Worm (Caenorhabditis elegans) whole organism, L1 larva: ENCODE results near the gene F47B8.4.

Source experiments
- F16B12.6 ChIP-seq: fragments of 150-350 bp; optimal IDR thresholded peaks from 2 replicates; lab custom pipeline; 2014; ENCODE audit warnings: missing biosample characterization, missing genetic modification characterization
- Y116A8C.19 ChIP-seq: sonication (generic microtip); optimal IDR thresholded peaks from 2 replicates; lab custom pipeline; 2016; ENCODE audit warnings: missing compliant biosample characterization, missing genetic modification characterization, borderline replicate concordance
- aha-1 ChIP-seq: fragments of 150-350 bp; optimal IDR thresholded peaks from 2 replicates; lab custom pipeline; 2014; ENCODE audit warnings: missing biosample characterization, missing genetic modification characterization
- alr-1 ChIP-seq: fragments of 200-800 bp; sonication (Bioruptor generic); optimal IDR thresholded peaks from 2 replicates; lab custom pipeline; 2018; ENCODE audit warnings: borderline replicate concordance, mild to moderate bottlenecking, missing genetic modification characterization, missing compliant biosample characterization
- ama-1 ChIP-seq: fragments of 150-350 bp; optimal IDR thresholded peaks from 2 replicates; lab custom pipeline; 2014
- blmp-1 ChIP-seq: fragments of 150-350 bp; optimal IDR thresholded peaks from 2 replicates; lab custom pipeline; 2014; ENCODE audit warnings: missing biosample characterization, missing genetic modification characterization
- ceh-63 ChIP-seq: fragments of 200-800 bp; sonication (Bioruptor generic); optimal IDR thresholded peaks from 2 replicates; lab custom pipeline; 2018; ENCODE audit warnings: mild to moderate bottlenecking, missing genetic modification characterization, missing compliant biosample characterization
- ceh-8 ChIP-seq: fragments of 200-800 bp; sonication (Bioruptor generic); optimal IDR thresholded peaks from 2 replicates; lab custom pipeline; 2018; ENCODE audit warnings: mild to moderate bottlenecking, missing genetic modification characterization, moderate library complexity, missing compliant biosample characterization
- ceh-90 ChIP-seq: sonication (generic microtip); optimal IDR thresholded peaks from 2 replicates; lab custom pipeline; 2016; ENCODE audit warnings: missing genetic modification characterization, missing compliant biosample characterization
- efl-1 ChIP-seq, 4 experiments: fragments of 150-350 bp; optimal IDR thresholded peaks in 3 of 4; peaks in 1 of 4; 1 replicate in 1 of 4; 2 replicates in 3 of 4; lab custom pipeline; 2014; ENCODE audit warnings: missing biosample characterization in 2 of 4, missing genetic modification characterization in 2 of 4, missing genetic modification reagents in 2 of 4
- egl-13 ChIP-seq: sonication (generic microtip); optimal IDR thresholded peaks from 2 replicates; lab custom pipeline; 2016; ENCODE audit warnings: missing genotype, missing genetic modification reagents, missing genetic modification characterization, missing compliant biosample characterization
- elt-3 ChIP-seq, 6 experiments: fragments of 150-350 bp in 1 of 6; sonication (generic microtip); optimal IDR thresholded peaks; 2 replicates each; lab custom pipeline; 2017 to 2018; ENCODE audit warnings: missing biosample characterization in 6 of 6, missing genetic modification characterization in 6 of 6, inconsistent platforms in 1 of 6
- fkh-8 ChIP-seq: sonication (generic microtip); optimal IDR thresholded peaks from 2 replicates; lab custom pipeline; 2016; ENCODE audit warnings: mild to moderate bottlenecking, missing genetic modification characterization, missing compliant biosample characterization
- fos-1 ChIP-seq: fragments of 150-350 bp; optimal IDR thresholded peaks from 2 replicates; lab custom pipeline; 2014; ENCODE audit warnings: missing biosample characterization, missing genetic modification characterization
- isw-1 ChIP-seq: fragments of 200-800 bp; sonication (Bioruptor generic); IDR thresholded peaks from 2 replicates; pipeline ENCODE4 v1.3.6; 2022; ENCODE audit warnings: missing genetic modification characterization, missing compliant biosample characterization
- jun-1 ChIP-seq: fragments of 150-350 bp; optimal IDR thresholded peaks from 2 replicates; lab custom pipeline; 2014; ENCODE audit warnings: missing biosample characterization, missing genetic modification reagents, missing genetic modification characterization
- lin-14 ChIP-seq: fragments of 200-800 bp; sonication (Bioruptor generic); optimal IDR thresholded peaks from 2 replicates; lab custom pipeline; 2018; ENCODE audit warnings: mild to moderate bottlenecking, missing genetic modification characterization, moderate library complexity, missing compliant biosample characterization
- lin-39 ChIP-seq: fragments of 150-350 bp; optimal IDR thresholded peaks from 2 replicates; lab custom pipeline; 2014; ENCODE audit warnings: missing biosample characterization, missing genetic modification reagents, missing genetic modification characterization
- lir-3 ChIP-seq: sonication (generic microtip); optimal IDR thresholded peaks from 2 replicates; lab custom pipeline; 2016; ENCODE audit warnings: mild to moderate bottlenecking, missing genetic modification characterization, moderate library complexity, missing compliant biosample characterization; ENCODE audit not compliant: poor library complexity
- lsy-2 ChIP-seq, 2 experiments: fragments of 150-350 bp; optimal IDR thresholded peaks; 2 replicates each; lab custom pipeline; 2014; ENCODE audit warnings: missing biosample characterization in 2 of 2, missing genetic modification characterization in 2 of 2
- mep-1 ChIP-seq: fragments of 150-350 bp; optimal IDR thresholded peaks from 2 replicates; lab custom pipeline; 2014; ENCODE audit warnings: missing biosample characterization, missing genetic modification characterization
- nhr-12 ChIP-seq: sonication (generic microtip); optimal IDR thresholded peaks from 2 replicates; lab custom pipeline; 2017; ENCODE audit warnings: missing biosample characterization, missing genetic modification characterization
- nhr-71 ChIP-seq: sonication (generic microtip); optimal IDR thresholded peaks from 2 replicates; lab custom pipeline; 2016; ENCODE audit warnings: mild to moderate bottlenecking, missing genetic modification characterization, moderate library complexity, missing compliant biosample characterization
- nhr-84 ChIP-seq: sonication (generic microtip); optimal IDR thresholded peaks from 2 replicates; lab custom pipeline; 2017; ENCODE audit warnings: missing biosample characterization, missing genetic modification characterization
- pag-3 ChIP-seq: sonication (generic microtip); optimal IDR thresholded peaks from 2 replicates; lab custom pipeline; 2017; ENCODE audit warnings: missing genetic modification characterization, mild to moderate bottlenecking, missing compliant biosample characterization, antibody characterized with exemption, borderline replicate concordance; ENCODE audit not compliant: insufficient read depth
- pax-3 ChIP-seq: fragments of 200-800 bp; sonication (Bioruptor generic); optimal IDR thresholded peaks from 2 replicates; lab custom pipeline; 2018; ENCODE audit warnings: mild to moderate bottlenecking, missing genetic modification characterization, moderate library complexity, missing compliant biosample characterization
- snu-23 ChIP-seq: sonication (generic microtip); optimal IDR thresholded peaks from 2 replicates; lab custom pipeline; 2016; ENCODE audit warnings: missing genetic modification characterization, missing compliant biosample characterization
- sptf-1 ChIP-seq: fragments of 150-350 bp; optimal IDR thresholded peaks from 2 replicates; lab custom pipeline; 2014; ENCODE audit warnings: missing biosample characterization, missing genetic modification characterization
- swsn-7 ChIP-seq: sonication (generic microtip); optimal IDR thresholded peaks from 2 replicates; lab custom pipeline; 2016; ENCODE audit warnings: missing genetic modification characterization, missing compliant biosample characterization
- tlp-1 ChIP-seq: fragments of 150-350 bp; optimal IDR thresholded peaks from 2 replicates; lab custom pipeline; 2014; ENCODE audit warnings: missing biosample characterization, missing genetic modification characterization
- unc-98 ChIP-seq: fragments of 200-800 bp; sonication (Bioruptor generic); IDR thresholded peaks from 2 replicates; pipeline ENCODE4 v1.3.6; 2022; ENCODE audit warnings: missing genetic modification characterization, missing compliant biosample characterization
- zag-1 ChIP-seq: fragments of 150-350 bp; optimal IDR thresholded peaks from 2 replicates; lab custom pipeline; 2014; ENCODE audit warnings: missing biosample characterization, missing genetic modification characterization

The F47B8.4 gene

ce11 chrV:14322743-14323142 lies 1.7 kb downstream of the F47B8.4 start, which contains the start of gene F47B8.3 (continued):
- TF ChIP-seq nhr-71 (tag; lab: Kevin White, UChicago) (peak; percentile 62), blmp-1 (tag; lab: Kevin White, UChicago) (peak; percentile 50), lir-3 (tag; lab: Kevin White, UChicago) (peak; percentile 9), lin-39 (no peak), lin-14 (peak; percentile 92), lsy-2 (tag; optimal IDR thresholded peaks at IDR 0.05; lab: Kevin White, UChicago) (peak; percentile 19 to 60), ceh-63 (GFP tag; lab: Kevin White, UChicago) (no peak), sptf-1 (tag; lab: Kevin White, UChicago) (no peak)
- TF ChIP-seq, all 84 proteins: peak for 22

DNA sequence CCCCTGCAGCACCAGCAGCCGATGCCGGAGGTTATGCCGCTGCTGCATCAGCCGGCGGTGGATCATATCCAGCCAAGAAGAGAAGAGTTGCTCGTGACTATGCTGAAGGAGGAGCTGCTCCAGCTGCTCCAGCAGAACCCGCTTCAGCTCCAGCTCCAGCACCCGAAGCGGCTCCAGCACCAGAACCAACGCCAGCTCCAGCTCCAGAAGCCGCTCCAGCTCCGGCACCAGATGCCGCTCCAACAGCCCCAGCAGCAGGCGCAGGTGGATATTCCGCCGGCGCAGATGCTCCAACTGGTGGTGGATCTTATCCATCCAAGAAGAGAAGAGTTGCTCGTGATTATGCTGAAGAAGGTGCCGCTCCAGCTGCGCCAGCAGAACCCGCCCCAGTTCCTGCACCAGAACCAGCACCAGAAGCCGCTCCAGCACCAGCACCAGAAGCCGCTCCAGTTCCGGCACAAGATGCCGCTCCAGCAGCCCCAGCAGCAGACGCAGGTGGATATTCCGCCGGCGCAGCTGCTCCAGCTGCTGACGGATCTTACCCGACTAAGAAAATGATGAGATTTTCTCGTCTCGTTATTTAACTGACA lies 3.6 kb downstream of the F47B8.4 start:
- TF ChIP-seq snu-23 (GFP tag; lab: Kevin White, UChicago) = no peak
- TF ChIP-seq efl-1 (optimal IDR thresholded peaks at IDR 0.05; lab: Kevin White, UChicago) = no peak
- TF ChIP-seq efl-1 (GFP tag; optimal IDR thresholded peaks at IDR 0.05 in 1 of 2; lab: Kevin White, UChicago) = peak in 1 of 2 experiments; percentile 61
- TF ChIP-seq lin-39 = no peak
- TF ChIP-seq, all 84 proteins: peak for 1

DNA sequence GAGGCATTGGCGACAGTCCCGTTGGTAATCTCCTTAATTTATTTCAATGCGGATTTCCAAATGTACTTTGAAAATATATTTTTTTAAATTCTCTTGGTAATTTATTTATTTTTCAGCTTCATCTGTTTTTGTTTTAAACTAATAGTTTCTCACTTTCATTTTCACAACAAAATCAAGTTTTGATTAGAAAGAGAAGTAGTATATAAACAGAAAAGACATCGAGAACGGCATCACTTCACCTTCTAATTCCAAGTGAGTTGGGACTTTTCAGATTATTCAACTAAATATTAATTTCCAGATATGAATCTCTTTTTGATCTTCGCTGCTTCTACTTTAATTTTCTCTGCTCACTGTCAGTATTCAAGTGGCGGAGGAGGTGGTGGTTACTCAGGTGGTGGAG lies 4.2 kb downstream of the F47B8.4 start, which contains the start of gene F47B8.14:
F47B8.14 (plus strand) TSS at position 301 of the 400 bp plus-strand sequence.
- TF ChIP-seq aha-1 (tag; lab: Kevin White, UChicago) = no peak
- TF ChIP-seq elt-3 (tag; optimal IDR thresholded peaks at IDR 0.05; lab: Kevin White, UChicago) = no peak
- no peak for TF ChIP-seq fos-1 (tag; lab: Kevin White, UChicago)
- TF ChIP-seq ama-1 = no peak
- no peak for TF ChIP-seq zag-1 (tag; lab: Kevin White, UChicago)
- no peak for TF ChIP-seq jun-1
- TF ChIP-seq nhr-84 (tag; lab: Kevin White, UChicago) = no peak
- no peak for TF ChIP-seq unc-98 (GFP tag; lab: Robert Waterston, UW)
- no peak for TF ChIP-seq tlp-1 (tag; lab: Kevin White, UChicago)
- TF ChIP-seq Y116A8C.19 = no peak
- no peak for TF ChIP-seq pag-3 (tag; lab: Kevin White, UChicago)
- no peak for TF ChIP-seq isw-1 (GFP tag; lab: Robert Waterston, UW)
- TF ChIP-seq swsn-7 = no peak
- no peak for TF ChIP-seq sptf-1 (tag; lab: Kevin White, UChicago)
- TF ChIP-seq, all 84 proteins: peak for 0

ce11 chrV:14319101-14319781 lies 5.2 kb downstream of the F47B8.4 start, which contains the start of gene F47B8.13:
Gene F47B8.13, minus strand, starts transcription at chrV:14319731.
- TF ChIP-seq nhr-12 = no peak
- TF ChIP-seq ceh-8 (GFP tag; lab: Kevin White, UChicago) = peak; percentile 40
- TF ChIP-seq, all 84 proteins: peak for 1

DNA sequence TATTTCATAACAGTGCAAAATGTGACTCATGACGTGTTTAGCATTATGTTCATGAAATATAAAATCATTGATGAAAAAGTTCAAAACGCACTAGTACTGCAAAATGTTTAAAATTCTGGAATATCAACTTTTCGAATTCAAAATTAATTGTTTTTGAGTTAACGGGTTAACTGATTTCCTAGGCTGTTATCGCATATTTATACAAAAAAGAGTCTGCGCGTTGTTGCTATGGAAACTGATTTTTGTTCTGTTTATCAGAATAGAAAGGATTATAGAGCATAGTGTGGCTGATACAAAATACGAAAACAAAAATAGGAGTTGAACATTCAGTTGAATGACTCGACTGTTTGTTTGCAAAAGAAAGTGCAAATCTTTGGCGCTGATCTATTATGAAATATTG lies 6.9 kb downstream of the F47B8.4 start:
- TF ChIP-seq F16B12.6 (tag; lab: Kevin White, UChicago) (no peak), pax-3 (tag; lab: Kevin White, UChicago) (peak; percentile 54), blmp-1 (tag; lab: Kevin White, UChicago) (no peak), mep-1 (tag; lab: Kevin White, UChicago) (no peak), fkh-8 (tag; lab: Kevin White, UChicago) (peak; percentile 66), ceh-90 (tag; lab: Kevin White, UChicago) (peak; percentile 3), egl-13 (tag; lab: Kevin White, UChicago) (no peak), alr-1 (tag; lab: Kevin White, UChicago) (no peak)
- TF ChIP-seq, all 84 proteins: peak for 3
